Worm (Caenorhabditis elegans) whole organism, young adult: ENCODE measurements around the gene F29C12.6.

Experiments
- C17E4.6 ChIP-seq: fragments of 200-800 bp; sonication (Bioruptor generic); IDR thresholded peaks from 2 replicates; pipeline ENCODE4 v1.3.6; 2022; ENCODE audit warnings: missing genetic modification reagents, missing genetic modification characterization, missing compliant biosample characterization
- D2030.7 ChIP-seq: fragments of 200-800 bp; sonication (Bioruptor generic); IDR thresholded peaks from 2 replicates; pipeline ENCODE4 v1.3.6; 2022; ENCODE audit warnings: missing genetic modification reagents, missing genetic modification characterization, missing compliant biosample characterization
- F23B12.7 ChIP-seq: sonication (generic microtip); optimal IDR thresholded peaks from 2 replicates; lab custom pipeline; 2017; ENCODE audit warnings: missing genetic modification characterization, mild to moderate bottlenecking, missing compliant biosample characterization, antibody characterized with exemption, moderate library complexity; ENCODE audit not compliant: insufficient read depth
- F57A8.1 ChIP-seq: fragments of 200-800 bp; sonication (Bioruptor generic); optimal IDR thresholded peaks from 2 replicates; lab custom pipeline; 2018; ENCODE audit warnings: mild to moderate bottlenecking, missing genetic modification characterization, moderate library complexity, missing compliant biosample characterization
- F57C9.4 ChIP-seq: sonication (generic microtip); optimal IDR thresholded peaks from 2 replicates; lab custom pipeline; 2017; ENCODE audit warnings: mild to moderate bottlenecking, missing genetic modification characterization, missing compliant biosample characterization
- K11D2.4 ChIP-seq: fragments of 200-800 bp; sonication (Bioruptor generic); IDR thresholded peaks from 2 replicates; pipeline ENCODE4 v1.3.6; 2022; ENCODE audit warnings: missing genetic modification reagents, missing genetic modification characterization, missing compliant biosample characterization
- T07F8.4 ChIP-seq: sonication (generic microtip); optimal IDR thresholded peaks from 2 replicates; lab custom pipeline; 2016; ENCODE audit warnings: mild to moderate bottlenecking, missing genetic modification characterization, moderate library complexity, missing compliant biosample characterization
- Y53G8AR.9 ChIP-seq: fragments of 200-800 bp; sonication (Bioruptor generic); conservative IDR thresholded peaks from 2 replicates; pipeline ENCODE4 v1.3.6; 2022; ENCODE audit warnings: missing genetic modification reagents, missing genetic modification characterization, missing compliant biosample characterization
- ZK185.1 ChIP-seq: sonication (generic microtip); optimal IDR thresholded peaks from 2 replicates; lab custom pipeline; 2016; ENCODE audit warnings: mild to moderate bottlenecking, missing genetic modification characterization, missing compliant biosample characterization; ENCODE audit not compliant: poor library complexity, severe bottlenecking
- attf-6 ChIP-seq: fragments of 200-800 bp; sonication (Bioruptor generic); IDR thresholded peaks from 2 replicates; pipeline ENCODE4 v1.3.6; 2022; ENCODE audit warnings: missing genetic modification reagents, missing genetic modification characterization, missing compliant biosample characterization
- ccch-3 ChIP-seq: fragments of 200-800 bp; sonication (Bioruptor generic); optimal IDR thresholded peaks from 2 replicates; lab custom pipeline; 2018; ENCODE audit warnings: mild to moderate bottlenecking, missing genetic modification characterization, missing compliant biosample characterization
- cebp-1 ChIP-seq, 2 experiments: fragments of 200-800 bp in 1 of 2; sonication (Bioruptor generic) in 1 of 2; sonication (generic microtip) in 1 of 2; IDR thresholded peaks in 1 of 2; optimal IDR thresholded peaks in 1 of 2; 2 replicates each; pipeline versions ENCODE4 v1.3.6 to Lab custom; 2017 to 2022; ENCODE audit warnings: missing compliant biosample characterization in 2 of 2, missing genetic modification characterization in 2 of 2, mild to moderate bottlenecking in 1 of 2, missing genetic modification reagents in 1 of 2, moderate library complexity in 1 of 2
- cebp-2 ChIP-seq: fragments of 200-800 bp; sonication (Bioruptor generic); IDR thresholded peaks from 2 replicates; pipeline ENCODE4 v1.3.6; 2022; ENCODE audit warnings: missing genetic modification characterization, missing compliant biosample characterization
- ceh-100 ChIP-seq: fragments of 200-800 bp; sonication (Bioruptor generic); IDR thresholded peaks from 2 replicates; pipeline ENCODE4 v1.3.6; 2022; ENCODE audit warnings: missing genetic modification reagents, missing genetic modification characterization, missing compliant biosample characterization
- ceh-79 ChIP-seq: sonication (generic microtip); optimal IDR thresholded peaks from 2 replicates; lab custom pipeline; 2017; ENCODE audit warnings: mild to moderate bottlenecking, missing genetic modification characterization, missing compliant biosample characterization
- dpff-1 ChIP-seq: sonication (generic microtip); optimal IDR thresholded peaks from 2 replicates; lab custom pipeline; 2017; ENCODE audit warnings: mild to moderate bottlenecking, missing genetic modification characterization, missing compliant biosample characterization
- ekl-4 ChIP-seq: fragments of 200-800 bp; sonication (Bioruptor generic); IDR thresholded peaks from 2 replicates; pipeline ENCODE4 v1.3.6; 2022; ENCODE audit warnings: missing genetic modification reagents, missing genetic modification characterization, missing compliant biosample characterization
- ets-4 ChIP-seq: fragments of 200-800 bp; sonication (Bioruptor generic); optimal IDR thresholded peaks from 2 replicates; lab custom pipeline; 2018; ENCODE audit warnings: mild to moderate bottlenecking, missing genetic modification characterization, missing compliant biosample characterization
- hmg-1.2 ChIP-seq: fragments of 200-800 bp; sonication (Bioruptor generic); IDR thresholded peaks from 2 replicates; pipeline ENCODE4 v1.3.6; 2022; ENCODE audit warnings: missing genetic modification reagents, missing genetic modification characterization, missing compliant biosample characterization
- lag-1 ChIP-seq: fragments of 200-800 bp; sonication (Bioruptor generic); IDR thresholded peaks from 2 replicates; pipeline ENCODE4 v1.3.6; 2022; ENCODE audit warnings: missing genetic modification reagents, missing genetic modification characterization, missing compliant biosample characterization
- let-607 ChIP-seq, 2 experiments: fragments of 200-800 bp in 1 of 2; sonication (Bioruptor generic) in 1 of 2; sonication (generic microtip) in 1 of 2; optimal IDR thresholded peaks; 2 replicates each; lab custom pipeline; 2016 to 2018; ENCODE audit warnings: mild to moderate bottlenecking in 2 of 2, missing compliant biosample characterization in 2 of 2, missing genetic modification characterization in 2 of 2, moderate library complexity in 2 of 2, missing genotype in 1 of 2
- lin-35 ChIP-seq, 3 experiments: fragments of 150-350 bp in 2 of 3; sonication (generic microtip) in 1 of 3; optimal IDR thresholded peaks; 2 replicates each; lab custom pipeline; 2014 to 2018; ENCODE audit warnings: missing biosample characterization in 3 of 3, missing genetic modification characterization in 3 of 3, missing genetic modification reagents in 3 of 3
- lsl-1 ChIP-seq: fragments of 200-800 bp; sonication (Bioruptor generic); optimal IDR thresholded peaks from 2 replicates; lab custom pipeline; 2018; ENCODE audit warnings: mild to moderate bottlenecking, missing genetic modification characterization, moderate library complexity, missing compliant biosample characterization
- madf-8 ChIP-seq: fragments of 200-800 bp; sonication (Bioruptor generic); conservative IDR thresholded peaks from 2 replicates; pipeline ENCODE4 v1.3.6; 2022; ENCODE audit warnings: missing genetic modification reagents, missing genetic modification characterization, missing compliant biosample characterization
- mes-4 ChIP-seq: sonication (generic microtip); optimal IDR thresholded peaks from 2 replicates; lab custom pipeline; 2016; ENCODE audit warnings: missing genotype, missing genetic modification characterization, missing compliant biosample characterization
- nhr-27 ChIP-seq: fragments of 200-800 bp; sonication (Bioruptor generic); optimal IDR thresholded peaks from 2 replicates; lab custom pipeline; 2018; ENCODE audit warnings: mild to moderate bottlenecking, missing genetic modification characterization, moderate library complexity, missing compliant biosample characterization
- sea-2 ChIP-seq: fragments of 200-800 bp; sonication (Bioruptor generic); IDR thresholded peaks from 2 replicates; pipeline ENCODE4 v1.3.6; 2022; ENCODE audit warnings: missing genetic modification characterization, missing compliant biosample characterization
- snpc-1.3 ChIP-seq: sonication (generic microtip); optimal IDR thresholded peaks from 2 replicates; lab custom pipeline; 2017; ENCODE audit warnings: missing genetic modification characterization, mild to moderate bottlenecking, missing compliant biosample characterization, antibody characterized with exemption, moderate library complexity, missing genotype, missing genetic modification reagents; ENCODE audit not compliant: insufficient read depth
- snpc-4 ChIP-seq, 5 experiments: fragments of 150-350 bp in 1 of 5; sonication (generic microtip) in 4 of 5; optimal IDR thresholded peaks; 2 replicates each; lab custom pipeline; 2014 to 2018; ENCODE audit warnings: missing genetic modification characterization in 5 of 5, missing biosample characterization in 3 of 5, antibody characterized with exemption in 2 of 5, mild to moderate bottlenecking in 2 of 5, missing compliant biosample characterization in 2 of 5, missing genotype in 2 of 5, moderate library complexity in 2 of 5, missing genetic modification reagents in 1 of 5
- unc-130 ChIP-seq: sonication (generic microtip); optimal IDR thresholded peaks from 2 replicates; lab custom pipeline; 2016; ENCODE audit warnings: missing genetic modification reagents, missing genetic modification characterization, missing compliant biosample characterization
- unc-62 ChIP-seq: fragments of 150-350 bp; optimal IDR thresholded peaks from 2 replicates; lab custom pipeline; 2014; ENCODE audit warnings: missing biosample characterization, missing genetic modification reagents, missing genetic modification characterization
- zim-3 ChIP-seq: sonication (generic microtip); optimal IDR thresholded peaks from 2 replicates; lab custom pipeline; 2017; ENCODE audit warnings: mild to moderate bottlenecking, missing genetic modification characterization, moderate library complexity, missing compliant biosample characterization
- ztf-22 ChIP-seq: fragments of 200-800 bp; sonication (Bioruptor generic); optimal IDR thresholded peaks from 2 replicates; lab custom pipeline; 2018; ENCODE audit warnings: mild to moderate bottlenecking, missing genetic modification characterization, moderate library complexity, missing compliant biosample characterization
- ztf-26 ChIP-seq: sonication (generic microtip); optimal IDR thresholded peaks from 2 replicates; lab custom pipeline; 2017; ENCODE audit warnings: missing genetic modification characterization, missing compliant biosample characterization

F29C12.6 gene

ce11 chrII:13085951-13086350 lies 43.8 kb upstream of the F29C12.6 start:
- no peak for TF ChIP-seq ceh-79 (tag; lab: Kevin White, UChicago)
- TF ChIP-seq ztf-22: no peak
- TF ChIP-seq ZK185.1: no peak
- TF ChIP-seq snpc-4 (GFP tag; optimal IDR thresholded peaks at IDR 0.05; lab: Kevin White, UChicago): no peak
- TF ChIP-seq snpc-4 (tag; optimal IDR thresholded peaks at IDR 0.05; lab: Kevin White, UChicago): no peak
- TF ChIP-seq ceh-100 (GFP tag; lab: Robert Waterston, UW): no peak
- no peak for TF ChIP-seq mes-4 (tag; lab: Kevin White, UChicago)
- TF ChIP-seq ets-4: no peak
- no peak for TF ChIP-seq Y53G8AR.9 (GFP tag; lab: Robert Waterston, UW)
- TF ChIP-seq D2030.7 (GFP tag; lab: Robert Waterston, UW): no peak
- TF ChIP-seq lag-1 (GFP tag; lab: Robert Waterston, UW): no peak
- no peak for TF ChIP-seq ztf-26 (tag; lab: Kevin White, UChicago)
- TF ChIP-seq madf-8 (GFP tag; lab: Robert Waterston, UW): no peak
- TF ChIP-seq zim-3: no peak
- TF ChIP-seq snpc-1.3 (tag; lab: Kevin White, UChicago): no peak
- no peak for TF ChIP-seq cebp-2 (GFP tag; lab: Robert Waterston, UW)
- TF ChIP-seq C17E4.6 (GFP tag; lab: Robert Waterston, UW): no peak
- TF ChIP-seq, all 124 proteins: peak for 0

DNA sequence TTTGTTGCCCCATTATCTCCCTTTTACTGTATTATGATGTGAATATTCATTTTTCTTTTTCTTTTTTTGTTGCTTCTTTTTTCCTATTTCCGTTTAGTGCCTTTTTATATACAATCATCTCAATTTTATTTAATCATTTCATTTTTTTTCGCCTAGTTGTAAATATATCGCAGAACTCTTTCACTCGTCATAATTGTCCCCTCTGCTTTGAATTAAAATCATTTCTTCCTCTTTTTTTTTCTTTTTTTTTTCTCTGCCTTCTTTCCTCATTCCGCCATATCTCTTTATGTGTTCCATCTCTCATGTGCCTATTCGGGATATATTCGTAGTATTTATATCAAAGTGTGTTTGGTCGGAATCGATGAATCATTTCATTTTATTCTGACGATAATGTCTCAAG lies 38.6 kb upstream of the F29C12.6 start, which contains the start of gene Y81G3A.4:
Gene Y81G3A.4, plus strand, starts transcription at position 301 of the 400 bp plus-strand sequence.
- no peak for TF ChIP-seq attf-6 (GFP tag; lab: Robert Waterston, UW)
- no peak for TF ChIP-seq unc-62 (GFP tag; lab: Kevin White, UChicago)
- TF ChIP-seq K11D2.4: no peak
- no peak for TF ChIP-seq ztf-26 (tag; lab: Kevin White, UChicago)
- no peak for TF ChIP-seq F57C9.4 (tag; lab: Kevin White, UChicago)
- TF ChIP-seq cebp-1 (GFP tag; IDR thresholded peaks at IDR 0.05; lab: Robert Waterston, UW): no peak
- no peak for TF ChIP-seq cebp-1 (tag; optimal IDR thresholded peaks at IDR 0.05; lab: Kevin White, UChicago)
- no peak for TF ChIP-seq unc-130 (GFP tag; lab: Kevin White, UChicago)
- TF ChIP-seq ztf-22: no peak
- TF ChIP-seq hmg-1.2 (GFP tag; lab: Robert Waterston, UW): no peak
- TF ChIP-seq sea-2 (GFP tag; lab: Robert Waterston, UW): no peak
- TF ChIP-seq let-607 (tag; optimal IDR thresholded peaks at IDR 0.05; lab: Kevin White, UChicago): no peak
- no peak for TF ChIP-seq nhr-27 (tag; lab: Kevin White, UChicago)
- no peak for TF ChIP-seq F57A8.1 (GFP tag; lab: Kevin White, UChicago)
- TF ChIP-seq lin-35 (GFP tag; optimal IDR thresholded peaks at IDR 0.05; lab: Kevin White, UChicago): no peak
- no peak for TF ChIP-seq ccch-3
- no peak for TF ChIP-seq T07F8.4 (tag; lab: Kevin White, UChicago)
- TF ChIP-seq F23B12.7: no peak

ce11 chrII:13091857-13092256 lies 37.8 kb upstream of the F29C12.6 start:
- TF ChIP-seq dpff-1 (tag; lab: Kevin White, UChicago) (no peak), ekl-4 (GFP tag; lab: Robert Waterston, UW) (0 out of 2 replicates have a peak, but pooled peaks have one; percentile 51), lsl-1 (GFP tag; lab: Kevin White, UChicago) (peak; percentile 59), ztf-26 (tag; lab: Kevin White, UChicago) (no peak)
